Fruit fly (Drosophila melanogaster) whole organism, embryonic: ENCODE results near the gene BORCS5.
A peak's percentile ranks its signal among the peaks of the same experiment; 100 is the strongest.

ENCODE experiments used
- ATbp ChIP-seq: fragments of 200-800 bp; sonication (Bioruptor generic); optimal IDR thresholded peaks from 2 replicates; lab custom pipeline; 2017; ENCODE audit warnings: missing biosample characterization, mild to moderate bottlenecking, missing genetic modification characterization, missing genetic modification reagents
- Asciz ChIP-seq: fragments of 200-800 bp; sonication (Bioruptor generic); optimal IDR thresholded peaks from 2 replicates; lab custom pipeline; 2017; ENCODE audit warnings: missing biosample characterization, mild to moderate bottlenecking, missing genetic modification characterization, missing genetic modification reagents
- CG10274 ChIP-seq: fragments of 200-800 bp; sonication (Bioruptor generic); optimal IDR thresholded peaks from 3 replicates; lab custom pipeline; 2017; ENCODE audit warnings: missing biosample characterization, mild to moderate bottlenecking, missing genetic modification characterization
- CG12299 ChIP-seq: fragments of 200-800 bp; sonication (Bioruptor generic); optimal IDR thresholded peaks from 2 replicates; lab custom pipeline; 2018; ENCODE audit warnings: missing biosample characterization, mild to moderate bottlenecking, missing genetic modification characterization
- CG14667 ChIP-seq: fragments of 200-800 bp; sonication (Bioruptor generic); IDR thresholded peaks from 2 replicates; pipeline ENCODE4 v1.3.6; 2022; ENCODE audit warnings: missing biosample characterization, missing genetic modification characterization
- CG14710 ChIP-seq: fragments of 200-800 bp; sonication (Bioruptor generic); optimal IDR thresholded peaks from 3 replicates; lab custom pipeline; 2019; ENCODE audit warnings: missing biosample characterization, mild to moderate bottlenecking, missing genetic modification characterization, moderate library complexity
- CG15479 ChIP-seq: fragments of 200-800 bp; sonication (Bioruptor generic); optimal IDR thresholded peaks from 3 replicates; lab custom pipeline; 2019; ENCODE audit warnings: missing biosample characterization, mild to moderate bottlenecking, missing genetic modification characterization, moderate library complexity
- CG16863 ChIP-seq: fragments of 200-800 bp; sonication (Bioruptor generic); optimal IDR thresholded peaks from 3 replicates; lab custom pipeline; 2016; ENCODE audit warnings: missing biosample characterization, missing genetic modification characterization
- CG17912 ChIP-seq: fragments of 200-800 bp; sonication (Bioruptor generic); optimal IDR thresholded peaks from 2 replicates; lab custom pipeline; 2018; ENCODE audit warnings: missing biosample characterization, mild to moderate bottlenecking, missing genetic modification characterization
- CG2875 ChIP-seq: fragments of 200-800 bp; sonication (Bioruptor generic); optimal IDR thresholded peaks from 2 replicates; lab custom pipeline; 2017; ENCODE audit warnings: missing biosample characterization, mild to moderate bottlenecking, missing genetic modification characterization, missing genetic modification reagents
- CG3065 ChIP-seq: fragments of 200-800 bp; sonication (Bioruptor generic); optimal IDR thresholded peaks from 2 replicates; lab custom pipeline; 2016; ENCODE audit warnings: missing biosample characterization, missing genetic modification characterization
- CG33213 ChIP-seq: fragments of 200-800 bp; sonication (Bioruptor generic); optimal IDR thresholded peaks from 3 replicates; lab custom pipeline; 2016; ENCODE audit warnings: missing biosample characterization, missing genetic modification characterization
- CG4707 ChIP-seq: fragments of 200-800 bp; sonication (Bioruptor generic); optimal IDR thresholded peaks from 2 replicates; lab custom pipeline; 2018; ENCODE audit warnings: missing biosample characterization, mild to moderate bottlenecking, missing genetic modification characterization, moderate library complexity
- CG4854 ChIP-seq: fragments of 200-800 bp; sonication (Bioruptor generic); optimal IDR thresholded peaks from 2 replicates; lab custom pipeline; 2016; ENCODE audit warnings: missing biosample characterization, missing genetic modification characterization, inconsistent platforms
- CG5953 ChIP-seq: fragments of 200-800 bp; sonication (Bioruptor generic); IDR thresholded peaks from 2 replicates; pipeline ENCODE4 v1.3.6; 2022; ENCODE audit warnings: missing biosample characterization, missing genetic modification characterization
- CG6654 ChIP-seq: fragments of 200-800 bp; sonication (Bioruptor generic); optimal IDR thresholded peaks from 2 replicates; lab custom pipeline; 2017; ENCODE audit warnings: missing biosample characterization, mild to moderate bottlenecking, missing genetic modification characterization
- CG6813 ChIP-seq: fragments of 200-800 bp; sonication (Bioruptor generic); optimal IDR thresholded peaks from 2 replicates; lab custom pipeline; 2017; ENCODE audit warnings: missing biosample characterization, missing genetic modification characterization, mild to moderate bottlenecking, moderate library complexity, missing genetic modification reagents
- CG8388 ChIP-seq: fragments of 200-800 bp; sonication (Bioruptor generic); optimal IDR thresholded peaks from 2 replicates; lab custom pipeline; 2019; ENCODE audit warnings: missing biosample characterization, mild to moderate bottlenecking, missing genetic modification characterization, moderate library complexity
- CG9727 ChIP-seq: fragments of 200-800 bp; sonication (Bioruptor generic); optimal IDR thresholded peaks from 3 replicates; lab custom pipeline; 2017; ENCODE audit warnings: missing biosample characterization, mild to moderate bottlenecking, missing genetic modification characterization
- CG9876 ChIP-seq: fragments of 200-800 bp; sonication (Bioruptor generic); optimal IDR thresholded peaks from 2 replicates; lab custom pipeline; 2016; ENCODE audit warnings: missing biosample characterization, missing genetic modification characterization
- CrebB ChIP-seq: fragments of 200-800 bp; sonication (Bioruptor generic); optimal IDR thresholded peaks from 3 replicates; lab custom pipeline; 2018; ENCODE audit warnings: missing biosample characterization, mild to moderate bottlenecking, missing genetic modification characterization
- D ChIP-seq, 2 experiments: fragments of 200-800 bp in 1 of 2; fragments of >200 bp in 1 of 2; sonication (Bioruptor generic) in 1 of 2; optimal IDR thresholded peaks; 2 replicates in 1 of 2; 3 replicates in 1 of 2; lab custom pipeline; 2017; ENCODE audit warnings: mild to moderate bottlenecking in 1 of 2, missing biosample characterization in 1 of 2, missing genetic modification characterization in 1 of 2, missing genetic modification reagents in 1 of 2
- Drgx ChIP-seq: fragments of 200-800 bp; sonication (Bioruptor generic); IDR thresholded peaks from 2 replicates; pipeline ENCODE4 v1.3.6; 2022; ENCODE audit warnings: missing biosample characterization, missing genetic modification characterization
- E2f1 ChIP-seq: fragments of 200-800 bp; sonication (Bioruptor generic); IDR thresholded peaks from 2 replicates; pipeline ENCODE4 v1.3.6; 2022; ENCODE audit warnings: missing biosample characterization, missing genetic modification characterization
- Elba2 ChIP-seq: fragments of 200-800 bp; sonication (Bioruptor generic); optimal IDR thresholded peaks from 3 replicates; lab custom pipeline; 2016; ENCODE audit warnings: missing biosample characterization, missing genetic modification characterization
- Fer1 ChIP-seq: fragments of 200-800 bp; sonication (Bioruptor generic); optimal IDR thresholded peaks from 2 replicates; lab custom pipeline; 2017; ENCODE audit warnings: missing biosample characterization, mild to moderate bottlenecking, missing genetic modification characterization
- Gug ChIP-seq: fragments of 200-800 bp; sonication (Bioruptor generic); IDR thresholded peaks from 4 replicates; pipeline ENCODE4 v1.3.6; 2022; ENCODE audit warnings: missing biosample characterization, missing genetic modification characterization
- HLH54F ChIP-seq: fragments of 200-800 bp; sonication (Bioruptor generic); optimal IDR thresholded peaks from 3 replicates; lab custom pipeline; 2016; ENCODE audit warnings: missing biosample characterization, missing genetic modification characterization
- Hr39 ChIP-seq: fragments of >200 bp; optimal IDR thresholded peaks from 2 replicates; lab custom pipeline; 2017
- Max ChIP-seq: fragments of 200-800 bp; sonication (Bioruptor generic); optimal IDR thresholded peaks from 2 replicates; lab custom pipeline; 2016; ENCODE audit warnings: missing biosample characterization, mild to moderate bottlenecking, missing genetic modification characterization
- Ptx1 ChIP-seq: fragments of 200-800 bp; sonication (Bioruptor generic); IDR thresholded peaks from 2 replicates; pipeline ENCODE4 v1.3.6; 2022; ENCODE audit warnings: missing biosample characterization, missing genetic modification characterization
- Six4 ChIP-seq: fragments of 200-800 bp; sonication (Bioruptor generic); optimal IDR thresholded peaks from 2 replicates; lab custom pipeline; 2016; ENCODE audit warnings: missing biosample characterization, missing genetic modification characterization
- Sry-δ ChIP-seq: fragments of 200-800 bp; sonication (Bioruptor generic); optimal IDR thresholded peaks from 2 replicates; lab custom pipeline; 2016; ENCODE audit warnings: missing biosample characterization, missing genetic modification characterization
- Trl ChIP-seq, 3 experiments: fragments of >200 bp in 2 of 3; fragments of 200-800 bp in 1 of 3; sonication (Bioruptor generic) in 1 of 3; optimal IDR thresholded peaks; 2 replicates in 1 of 3; 3 replicates in 2 of 3; lab custom pipeline; 2016 to 2017; ENCODE audit warnings: missing biosample characterization in 1 of 3, missing genetic modification characterization in 1 of 3
- bowl ChIP-seq: fragments of 200-800 bp; sonication (Bioruptor generic); IDR thresholded peaks from 2 replicates; pipeline ENCODE4 v1.3.6; 2022; ENCODE audit warnings: missing biosample characterization, missing genetic modification characterization
- caup ChIP-seq: fragments of 200-800 bp; sonication (Bioruptor generic); optimal IDR thresholded peaks from 3 replicates; lab custom pipeline; 2017; ENCODE audit warnings: missing biosample characterization, mild to moderate bottlenecking, missing genetic modification characterization, moderate library complexity; ENCODE audit not compliant: severe bottlenecking
- croc ChIP-seq: fragments of 200-800 bp; sonication (Bioruptor generic); conservative IDR thresholded peaks from 3 replicates; pipeline ENCODE4 v1.3.6; 2022; ENCODE audit warnings: missing biosample characterization, missing genetic modification characterization
- ewg ChIP-seq: fragments of 200-800 bp; sonication (Bioruptor generic); optimal IDR thresholded peaks from 3 replicates; lab custom pipeline; 2017; ENCODE audit warnings: mild to moderate bottlenecking, missing biosample characterization, missing genetic modification reagents, missing genetic modification characterization
- fru ChIP-seq: fragments of >200 bp; optimal IDR thresholded peaks from 2 replicates; lab custom pipeline; 2017
- hbn ChIP-seq: fragments of 200-800 bp; sonication (Bioruptor generic); IDR thresholded peaks from 2 replicates; pipeline ENCODE4 v1.3.6; 2022; ENCODE audit warnings: missing biosample characterization, missing genetic modification characterization; ENCODE audit not compliant: partially characterized antibody
- klu ChIP-seq: fragments of 200-800 bp; sonication (Bioruptor generic); IDR thresholded peaks from 2 replicates; pipeline ENCODE4 v1.3.6; 2022; ENCODE audit warnings: missing biosample characterization, missing genetic modification characterization
- phol ChIP-seq: fragments of 200-800 bp; sonication (Bioruptor generic); optimal IDR thresholded peaks from 3 replicates; lab custom pipeline; 2018; ENCODE audit warnings: missing biosample characterization, mild to moderate bottlenecking, missing genetic modification characterization, moderate library complexity
- pita ChIP-seq: fragments of 200-800 bp; sonication (Bioruptor generic); optimal IDR thresholded peaks from 2 replicates; lab custom pipeline; 2017; ENCODE audit warnings: missing biosample characterization, mild to moderate bottlenecking, missing genetic modification characterization
- row ChIP-seq: fragments of 200-800 bp; sonication (Bioruptor generic); IDR thresholded peaks from 3 replicates; pipeline ENCODE4 v1.3.6; 2022; ENCODE audit warnings: missing biosample characterization, missing genetic modification characterization
- slbo ChIP-seq: fragments of 200-800 bp; sonication (Bioruptor generic); IDR thresholded peaks from 2 replicates; pipeline ENCODE4 v1.3.6; 2022; ENCODE audit warnings: missing biosample characterization, missing genetic modification characterization
- slou ChIP-seq: fragments of 200-800 bp; sonication (Bioruptor generic); optimal IDR thresholded peaks from 3 replicates; lab custom pipeline; 2016; ENCODE audit warnings: missing biosample characterization, missing genetic modification characterization
- tap ChIP-seq: fragments of 200-800 bp; optimal IDR thresholded peaks from 3 replicates; lab custom pipeline; 2019; ENCODE audit warnings: missing biosample characterization, mild to moderate bottlenecking, missing genetic modification characterization, moderate library complexity
- unc-4 ChIP-seq: fragments of 200-800 bp; sonication (Bioruptor generic); IDR thresholded peaks from 2 replicates; pipeline ENCODE4 v1.3.6; 2022; ENCODE audit warnings: missing biosample characterization, missing genetic modification characterization; ENCODE audit not compliant: partially characterized antibody
- vnd ChIP-seq: fragments of 200-800 bp; sonication (Bioruptor generic); IDR thresholded peaks from 3 replicates; pipeline ENCODE4 v1.3.6; 2022; ENCODE audit warnings: missing biosample characterization, missing genetic modification characterization; ENCODE audit not compliant: partially characterized antibody
- vvl ChIP-seq: fragments of 200-800 bp; sonication (Bioruptor generic); IDR thresholded peaks from 2 replicates; pipeline ENCODE4 v1.3.6; 2022; ENCODE audit warnings: missing biosample characterization, missing genetic modification characterization
- yki ChIP-seq: fragments of >200 bp; optimal IDR thresholded peaks from 3 replicates; lab custom pipeline; 2018

Gene BORCS5

dm6 chrX:11823003-11823402, 49.6 kb downstream of the BORCS5 start (continued):
- TF ChIP-seq CG33213 (GFP tag; lab: Kevin White, UChicago) (peak; percentile 10), D (optimal IDR thresholded peaks at IDR 0.05; lab: Kevin White, UChicago) (no peak), D (GFP tag; optimal IDR thresholded peaks at IDR 0.05; lab: Kevin White, UChicago) (peak; percentile 43), CG8388 (GFP tag; lab: Kevin White, UChicago) (no peak), CrebB (peak; percentile 32), caup (GFP tag; lab: Kevin White, UChicago) (no peak), CG10274 (GFP tag; lab: Kevin White, UChicago) (no peak), unc-4 (GFP tag; lab: Robert Waterston, UW) (no peak), fru (no peak), CG9727 (GFP tag; lab: Kevin White, UChicago) (peak; percentile 10), CG17912 (GFP tag; lab: Kevin White, UChicago) (peak; percentile 67), Sry-δ (GFP tag; lab: Kevin White, UChicago) (no peak), croc (GFP tag; lab: Robert Waterston, UW) (no peak), ATbp (GFP tag; lab: Kevin White, UChicago) (peak; percentile 77), vnd (GFP tag; lab: Robert Waterston, UW) (no peak), slbo (GFP tag; lab: Robert Waterston, UW) (no peak), CG14667 (GFP tag; lab: Robert Waterston, UW) (no peak), CG15479 (GFP tag; lab: Kevin White, UChicago) (peak; percentile 33), Hr39 (lab: Kevin White, UChicago) (no peak), Gug (no peak), CG3065 (no peak), pita (GFP tag; lab: Kevin White, UChicago) (no peak), ewg (GFP tag; lab: Kevin White, UChicago) (peak; percentile 19), vvl (GFP tag; lab: Robert Waterston, UW) (peak; percentile 33; the same call in 1 of the 2 replicates), CG6813 (peak; percentile 55), Fer1 (peak; percentile 22), CG12299 (tag; lab: Kevin White, UChicago) (no peak), HLH54F (GFP tag; lab: Kevin White, UChicago) (no peak), CG6654 (GFP tag; lab: Kevin White, UChicago) (no peak), hbn (GFP tag; lab: Robert Waterston, UW) (no peak), Drgx (peak; percentile 63), E2f1 (GFP tag; lab: Robert Waterston, UW) (no peak), row (peak; percentile 31; the same call in 1 of the 3 replicates), Ptx1 (no peak), Trl (optimal IDR thresholded peaks at IDR 0.05; lab: Kevin White, UChicago) (peak; percentile 51 to 74), Trl (GFP tag; optimal IDR thresholded peaks at IDR 0.05; lab: Kevin White, UChicago) (peak; percentile 4), Asciz (GFP tag; lab: Kevin White, UChicago) (peak; percentile 70), CG5953 (GFP tag; lab: Robert Waterston, UW) (no peak), slou (GFP tag; lab: Kevin White, UChicago) (no peak), CG16863 (GFP tag; lab: Kevin White, UChicago) (no peak), CG14710 (peak; percentile 36), Six4 (peak; percentile 10), CG4854 (GFP tag; lab: Kevin White, UChicago) (no peak), klu (GFP tag; lab: Robert Waterston, UW) (no peak), phol (tag; lab: Kevin White, UChicago) (no peak), Elba2 (GFP tag; lab: Kevin White, UChicago) (no peak), CG9876 (no peak), Max (no peak), yki (no peak), CG2875 (GFP tag; lab: Kevin White, UChicago) (peak; percentile 61), CG4707 (GFP tag; lab: Kevin White, UChicago) (peak; percentile 80), tap (peak; percentile 41), bowl (GFP tag; lab: Robert Waterston, UW) (no peak)
